Fruit fly (Drosophila melanogaster) whole organism, adult: Measurements from ENCODE around the gene CG14095.

Experiments used
- CG11617 ChIP-seq: fragments of 200-800 bp; sonication (Bioruptor generic); optimal IDR thresholded peaks from 2 replicates; lab custom pipeline; 2017; ENCODE audit warnings: mild to moderate bottlenecking, missing biosample characterization, missing genetic modification reagents, missing genetic modification characterization
- CG12768 ChIP-seq: fragments of 200-800 bp; sonication (Bioruptor generic); optimal IDR thresholded peaks from 2 replicates; lab custom pipeline; 2017; ENCODE audit warnings: missing biosample characterization, missing genetic modification characterization, mild to moderate bottlenecking, moderate library complexity, missing genetic modification reagents
- CG14711 ChIP-seq: fragments of 200-800 bp; sonication (Bioruptor generic); optimal IDR thresholded peaks from 2 replicates; lab custom pipeline; 2018; ENCODE audit warnings: missing biosample characterization, mild to moderate bottlenecking, missing genetic modification characterization, moderate library complexity
- CG1620 ChIP-seq: fragments of 200-800 bp; sonication (Bioruptor generic); optimal IDR thresholded peaks from 2 replicates; lab custom pipeline; 2016; ENCODE audit warnings: missing biosample characterization, missing genetic modification characterization
- CG33017 ChIP-seq: fragments of 200-800 bp; sonication (Bioruptor generic); optimal IDR thresholded peaks from 2 replicates; lab custom pipeline; 2018; ENCODE audit warnings: missing biosample characterization, mild to moderate bottlenecking, missing genetic modification characterization, moderate library complexity
- CG5204 ChIP-seq: fragments of 200-800 bp; sonication (Bioruptor generic); optimal IDR thresholded peaks from 2 replicates; lab custom pipeline; 2016; ENCODE audit warnings: missing biosample characterization, missing genetic modification characterization
- CG7045 ChIP-seq: fragments of 200-800 bp; sonication (Bioruptor generic); optimal IDR thresholded peaks from 2 replicates; lab custom pipeline; 2017; ENCODE audit warnings: missing biosample characterization, mild to moderate bottlenecking, missing genetic modification characterization
- CG7101 ChIP-seq: fragments of 200-800 bp; sonication (Bioruptor generic); optimal IDR thresholded peaks from 2 replicates; lab custom pipeline; 2018; ENCODE audit warnings: missing biosample characterization, mild to moderate bottlenecking, missing genetic modification characterization, moderate library complexity
- Clk ChIP-seq: fragments of 200-800 bp; sonication (Bioruptor generic); optimal IDR thresholded peaks from 2 replicates; lab custom pipeline; 2017; ENCODE audit warnings: missing biosample characterization, missing genetic modification characterization
- Crg-1 ChIP-seq: fragments of 200-800 bp; sonication (Bioruptor generic); optimal IDR thresholded peaks from 2 replicates; lab custom pipeline; 2016; ENCODE audit warnings: missing biosample characterization, missing genetic modification characterization
- Hr96 ChIP-seq: fragments of 200-800 bp; sonication (Bioruptor generic); optimal IDR thresholded peaks from 2 replicates; lab custom pipeline; 2016; ENCODE audit warnings: missing biosample characterization, missing genetic modification characterization
- Mnt ChIP-seq: fragments of 200-800 bp; sonication (Bioruptor generic); optimal IDR thresholded peaks from 2 replicates; lab custom pipeline; 2016; ENCODE audit warnings: missing biosample characterization, mild to moderate bottlenecking, missing genetic modification characterization
- bab1 ChIP-seq: fragments of 200-800 bp; sonication (Bioruptor generic); optimal IDR thresholded peaks from 3 replicates; lab custom pipeline; 2019; ENCODE audit warnings: missing biosample characterization, mild to moderate bottlenecking, missing genetic modification characterization, moderate library complexity
- cic ChIP-seq: fragments of 200-800 bp; sonication (Bioruptor generic); optimal IDR thresholded peaks from 2 replicates; lab custom pipeline; 2017; ENCODE audit warnings: missing biosample characterization, mild to moderate bottlenecking, missing genetic modification characterization, moderate library complexity
- cnc ChIP-seq, 2 experiments: fragments of >200 bp; optimal IDR thresholded peaks; 2 replicates each; lab custom pipeline; 2017
- kay ChIP-seq: fragments of 200-800 bp; sonication (Bioruptor generic); peaks from one replicate; lab custom pipeline; 2016; ENCODE audit warnings: missing biosample characterization, missing genetic modification characterization, borderline replicate concordance
- ovo ChIP-seq: fragments of 200-800 bp; sonication (Bioruptor generic); optimal IDR thresholded peaks from 2 replicates; lab custom pipeline; 2016; ENCODE audit warnings: missing biosample characterization, missing genetic modification characterization
- pad ChIP-seq: fragments of 200-800 bp; sonication (Bioruptor generic); optimal IDR thresholded peaks from 3 replicates; lab custom pipeline; 2017; ENCODE audit warnings: missing biosample characterization, missing genetic modification characterization, mild to moderate bottlenecking, moderate library complexity, missing genetic modification reagents
- tj ChIP-seq: fragments of 200-800 bp; sonication (Bioruptor generic); optimal IDR thresholded peaks from 3 replicates; lab custom pipeline; 2017; ENCODE audit warnings: missing biosample characterization, mild to moderate bottlenecking, missing genetic modification characterization, moderate library complexity
- toe ChIP-seq: fragments of 200-800 bp; sonication (Bioruptor generic); optimal IDR thresholded peaks from 2 replicates; lab custom pipeline; 2016; ENCODE audit warnings: missing biosample characterization, missing genetic modification characterization

The CG14095 gene

DNA sequence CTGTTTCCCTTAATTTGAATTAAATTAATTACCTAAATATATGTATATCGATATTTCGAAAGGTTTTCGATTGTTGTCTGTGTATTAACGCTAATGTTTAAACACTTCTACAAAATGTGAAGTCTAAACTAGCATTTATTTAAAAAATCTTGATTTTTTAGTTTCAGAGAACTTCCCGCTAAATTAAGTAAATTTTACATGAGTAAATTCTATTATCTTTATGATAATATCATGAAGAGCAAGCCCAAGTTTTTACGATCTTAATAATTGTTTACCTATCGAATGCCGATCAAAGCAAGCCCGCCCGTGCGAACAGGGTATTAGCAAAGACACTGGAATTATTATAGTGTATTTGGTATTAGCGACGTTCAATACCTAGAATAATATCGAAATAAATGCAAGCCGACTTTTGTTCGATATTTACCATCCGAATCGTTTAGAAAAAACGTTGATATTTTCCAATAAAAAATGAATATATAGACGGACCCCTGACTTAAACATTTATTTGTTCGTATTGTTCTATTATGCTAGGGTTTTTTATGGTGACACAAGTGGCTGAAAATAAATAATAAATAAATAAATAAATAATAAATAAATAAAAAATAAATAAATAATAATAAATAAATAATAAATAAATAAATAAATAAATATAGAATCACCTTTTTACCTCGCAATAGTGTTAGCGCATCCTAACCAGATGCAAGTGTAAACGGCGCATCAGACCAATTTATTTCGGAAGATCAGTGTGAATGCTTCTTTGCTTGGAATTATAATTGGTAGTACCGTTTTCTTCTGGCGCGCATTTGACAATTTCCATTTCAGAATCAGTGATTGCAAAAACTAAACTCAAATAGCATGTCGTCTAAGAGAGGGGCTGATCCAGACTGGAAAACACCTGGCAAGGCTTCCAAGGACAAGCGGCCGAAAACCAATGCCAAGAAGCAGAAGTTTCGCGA lies 17.9 kb downstream of the CG14095 start, which contains the start of the genes CG33062 and Chd3:
TSS of gene CG33062 (minus strand) at position 51 of the 956 bp plus-strand sequence.
TSS of gene Chd3 (plus strand) at position 780 of the 956 bp plus-strand sequence.
- no peak for TF ChIP-seq Mnt
- no peak for TF ChIP-seq CG7101 (tag; lab: Kevin White, UChicago)
- TF ChIP-seq Hr96 (GFP tag; lab: Kevin White, UChicago) = no peak
- TF ChIP-seq CG7045 (GFP tag; lab: Kevin White, UChicago) = no peak
- no peak for TF ChIP-seq toe (GFP tag; lab: Kevin White, UChicago)
- TF ChIP-seq tj (GFP tag; lab: Kevin White, UChicago) = no peak
- TF ChIP-seq CG11617 (GFP tag; lab: Kevin White, UChicago) = no peak
- no peak for TF ChIP-seq CG14711 (tag; lab: Kevin White, UChicago)
- no peak for TF ChIP-seq cic (GFP tag; lab: Kevin White, UChicago)
- TF ChIP-seq kay (GFP tag; lab: Kevin White, UChicago) = no peak
- TF ChIP-seq CG1620 (GFP tag; lab: Kevin White, UChicago) = no peak
- no peak for TF ChIP-seq CG5204
- no peak for TF ChIP-seq cnc (optimal IDR thresholded peaks at IDR 0.05; lab: Kevin White, UChicago)
- no peak for TF ChIP-seq Clk (GFP tag; lab: Kevin White, UChicago)
- no peak for TF ChIP-seq Crg-1 (GFP tag; lab: Kevin White, UChicago)
- TF ChIP-seq CG33017 (tag; lab: Kevin White, UChicago) = no peak
- no peak for TF ChIP-seq CG12768 (GFP tag; lab: Kevin White, UChicago)
- no peak for TF ChIP-seq pad (GFP tag; lab: Kevin White, UChicago)
- TF ChIP-seq bab1 (GFP tag; lab: Kevin White, UChicago) = no peak
- no peak for TF ChIP-seq ovo (GFP tag; lab: Kevin White, UChicago)

DNA sequence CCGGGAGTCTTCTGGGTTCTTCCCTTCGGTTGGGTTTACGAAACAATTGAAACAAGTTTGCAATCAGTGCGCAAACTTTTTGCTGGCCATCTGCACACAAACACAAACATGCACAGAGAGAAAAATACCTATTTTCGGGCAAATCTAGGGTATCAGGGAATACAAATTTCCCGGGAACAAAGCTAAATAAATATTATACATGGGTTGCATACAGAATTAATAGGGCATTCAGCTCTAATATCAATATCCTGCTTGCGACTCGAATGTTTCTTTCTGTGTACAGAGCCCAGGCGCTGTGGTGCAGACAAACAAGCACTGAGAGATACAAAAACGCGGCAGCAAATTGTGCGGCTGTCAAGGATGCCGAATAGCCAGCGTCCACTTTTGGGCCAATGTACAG lies 20.5 kb downstream of the CG14095 start:
- TF ChIP-seq toe (GFP tag; lab: Kevin White, UChicago) = no peak
- TF ChIP-seq ovo (GFP tag; lab: Kevin White, UChicago) = no peak

- TF ChIP-seq pad (GFP tag; lab: Kevin White, UChicago) = no peak
- TF ChIP-seq cnc (optimal IDR thresholded peaks at IDR 0.05; lab: Kevin White, UChicago) = no peak
- TF ChIP-seq ovo (GFP tag; lab: Kevin White, UChicago) = no peak
- no peak for TF ChIP-seq CG7045 (GFP tag; lab: Kevin White, UChicago)
- no peak for TF ChIP-seq CG11617 (GFP tag; lab: Kevin White, UChicago)
- TF ChIP-seq Hr96 (GFP tag; lab: Kevin White, UChicago) = no peak
- TF ChIP-seq CG7101 (tag; lab: Kevin White, UChicago) = no peak
- TF ChIP-seq Mnt = no peak
- no peak for TF ChIP-seq CG12768 (GFP tag; lab: Kevin White, UChicago)
- no peak for TF ChIP-seq CG1620 (GFP tag; lab: Kevin White, UChicago)
- no peak for TF ChIP-seq CG14711 (tag; lab: Kevin White, UChicago)
- no peak for TF ChIP-seq bab1 (GFP tag; lab: Kevin White, UChicago)
- TF ChIP-seq kay (GFP tag; lab: Kevin White, UChicago) = no peak
- TF ChIP-seq CG5204 = no peak
- no peak for TF ChIP-seq CG33017 (tag; lab: Kevin White, UChicago)
- no peak for TF ChIP-seq Clk (GFP tag; lab: Kevin White, UChicago)
- TF ChIP-seq Crg-1 (GFP tag; lab: Kevin White, UChicago) = no peak
Observed at dm6 chr3L:19442239-19442638, 22.3 kb downstream of the CG14095 start.
